Fruit fly (Drosophila melanogaster): ENCODE measurements around the gene Prx6a.
A peak's percentile ranks its signal among the peaks of the same experiment; 100 is the strongest.

Prx6a gene

dm6 chr2L:2855204-2855768 lies 22.7 kb downstream of the Prx6a start:
- TF ChIP-seq CG1620 (GFP tag; optimal IDR thresholded peaks at IDR 0.05), result no peak
- no peak for TF ChIP-seq cnc (optimal IDR thresholded peaks at IDR 0.05)
- no peak for TF ChIP-seq bab1 (GFP tag; optimal IDR thresholded peaks at IDR 0.05)
- TF ChIP-seq cic (GFP tag; optimal IDR thresholded peaks at IDR 0.05), result no peak
- TF ChIP-seq CG5204 (GFP tag; optimal IDR thresholded peaks at IDR 0.05), result no peak
- no peak for TF ChIP-seq Mnt (GFP tag; optimal IDR thresholded peaks at IDR 0.05)
- no peak for TF ChIP-seq Crg-1 (GFP tag; optimal IDR thresholded peaks at IDR 0.05)
- TF ChIP-seq Hr96 (GFP tag; optimal IDR thresholded peaks at IDR 0.05), result no peak
- no peak for TF ChIP-seq CG7101 (tag; optimal IDR thresholded peaks at IDR 0.05)
- no peak for TF ChIP-seq kay (GFP tag; ENCODE audit: borderline replicate concordance)
- TF ChIP-seq pad (GFP tag; optimal IDR thresholded peaks at IDR 0.05), result no peak
- TF ChIP-seq CG7045 (GFP tag; optimal IDR thresholded peaks at IDR 0.05), result no peak
- TF ChIP-seq tj (GFP tag; optimal IDR thresholded peaks at IDR 0.05), result no peak
- no peak for TF ChIP-seq CG11617 (GFP tag; optimal IDR thresholded peaks at IDR 0.05)
- no peak for TF ChIP-seq toe (GFP tag; optimal IDR thresholded peaks at IDR 0.05)
- no peak for TF ChIP-seq ovo (GFP tag; optimal IDR thresholded peaks at IDR 0.05)
- TF ChIP-seq CG12768 (GFP tag; optimal IDR thresholded peaks at IDR 0.05), result no peak
- TF ChIP-seq Clk (GFP tag; optimal IDR thresholded peaks at IDR 0.05), result no peak

- TF ChIP-seq CG11617 (GFP tag; optimal IDR thresholded peaks at IDR 0.05) (no peak), ovo (GFP tag; optimal IDR thresholded peaks at IDR 0.05) (no peak), CG5204 (GFP tag; optimal IDR thresholded peaks at IDR 0.05) (no peak), bab1 (GFP tag; optimal IDR thresholded peaks at IDR 0.05) (no peak), cic (GFP tag; optimal IDR thresholded peaks at IDR 0.05) (no peak), toe (GFP tag; optimal IDR thresholded peaks at IDR 0.05) (no peak), CG12768 (GFP tag; optimal IDR thresholded peaks at IDR 0.05) (peak; percentile 45), kay (GFP tag; ENCODE audit: borderline replicate concordance) (no peak), CG7101 (tag; optimal IDR thresholded peaks at IDR 0.05) (no peak)
These were observed 26.4 kb downstream of the Prx6a start for dm6 chr2L:2851589-2851988.

- TF ChIP-seq Crg-1 (GFP tag; optimal IDR thresholded peaks at IDR 0.05) (no peak), CG7101 (tag; optimal IDR thresholded peaks at IDR 0.05) (no peak), cic (GFP tag; optimal IDR thresholded peaks at IDR 0.05) (no peak), cnc (optimal IDR thresholded peaks at IDR 0.05) (no peak), toe (GFP tag; optimal IDR thresholded peaks at IDR 0.05) (no peak), CG7045 (GFP tag; optimal IDR thresholded peaks at IDR 0.05) (no peak), Hr96 (GFP tag; optimal IDR thresholded peaks at IDR 0.05) (no peak), ovo (GFP tag; optimal IDR thresholded peaks at IDR 0.05) (no peak), kay (GFP tag; ENCODE audit: borderline replicate concordance) (no peak), bab1 (GFP tag; optimal IDR thresholded peaks at IDR 0.05) (no peak), Clk (GFP tag; optimal IDR thresholded peaks at IDR 0.05) (no peak), CG12768 (GFP tag; optimal IDR thresholded peaks at IDR 0.05) (no peak), pad (GFP tag; optimal IDR thresholded peaks at IDR 0.05) (no peak), Mnt (GFP tag; optimal IDR thresholded peaks at IDR 0.05) (no peak), CG14711 (tag; optimal IDR thresholded peaks at IDR 0.05) (no peak), CG33017 (tag; optimal IDR thresholded peaks at IDR 0.05) (no peak), CG5204 (GFP tag; optimal IDR thresholded peaks at IDR 0.05) (no peak)
These were observed 30.8 kb downstream of the Prx6a start, which contains the start of the genes CG3117 and CG2983 for dm6 chr2L:2847112-2847682. Gene CG3117 (minus strand): TSS chr2L:2847212. Gene CG2983 (plus strand): TSS chr2L:2847632.

DNA sequence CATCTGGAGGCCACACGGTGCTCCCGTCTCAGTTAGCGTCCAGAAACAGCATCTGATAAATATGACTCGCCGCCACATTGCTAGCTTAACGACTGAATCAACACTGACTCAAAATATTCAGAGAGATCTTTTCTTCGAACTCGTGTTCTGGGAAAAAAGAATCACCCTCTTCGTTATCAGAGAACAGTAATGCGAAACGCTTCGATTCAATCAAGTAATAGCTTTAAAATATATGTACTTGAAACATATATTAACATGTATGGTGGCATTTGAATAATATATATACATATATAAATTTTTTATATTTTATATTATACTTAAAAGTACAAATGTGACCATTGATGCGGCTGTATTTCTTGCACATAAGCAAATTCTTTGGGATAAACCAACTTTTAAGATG lies 32.4 kb downstream of the Prx6a start, which contains the start of gene CG18557:
CG18557 (minus strand) TSS at position 101 of the 400 bp plus-strand sequence.
- no peak for TF ChIP-seq Mnt (GFP tag; optimal IDR thresholded peaks at IDR 0.05)
- TF ChIP-seq CG14711 (tag; optimal IDR thresholded peaks at IDR 0.05), result no peak
- TF ChIP-seq kay (GFP tag; ENCODE audit: borderline replicate concordance), result peak; percentile 55

DNA sequence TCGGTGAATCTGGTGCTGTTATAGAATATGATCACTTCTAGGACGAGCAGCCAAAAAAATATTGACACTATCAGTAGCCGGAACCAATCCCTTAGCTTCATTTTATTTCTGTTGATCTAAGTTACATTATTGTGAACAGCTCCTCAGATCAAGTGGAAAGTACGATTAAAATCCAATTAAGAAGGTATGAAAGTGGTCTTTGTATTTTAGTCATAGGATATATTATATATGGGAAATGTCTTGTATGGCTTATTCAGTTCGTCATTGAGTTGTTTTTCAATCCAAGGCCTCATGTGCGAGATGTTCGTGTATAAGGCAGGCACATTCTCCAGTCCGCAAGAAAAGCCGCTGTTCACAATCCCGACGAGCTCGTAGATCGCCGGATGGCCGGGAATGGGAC lies 33.6 kb downstream of the Prx6a start, which contains the start of gene CG18558:
CG18558 (minus strand) TSS at position 101 of the 400 bp plus-strand sequence.
- no peak for TF ChIP-seq pad (GFP tag; optimal IDR thresholded peaks at IDR 0.05)

- TF ChIP-seq Crg-1 (GFP tag; optimal IDR thresholded peaks at IDR 0.05) (no peak), kay (GFP tag; ENCODE audit: borderline replicate concordance) (no peak), bab1 (GFP tag; optimal IDR thresholded peaks at IDR 0.05) (no peak), CG11617 (GFP tag; optimal IDR thresholded peaks at IDR 0.05) (no peak), cic (GFP tag; optimal IDR thresholded peaks at IDR 0.05) (no peak), pad (GFP tag; optimal IDR thresholded peaks at IDR 0.05) (no peak), Hr96 (GFP tag; optimal IDR thresholded peaks at IDR 0.05) (no peak), tj (GFP tag; optimal IDR thresholded peaks at IDR 0.05) (no peak), cnc (optimal IDR thresholded peaks at IDR 0.05) (no peak), Clk (GFP tag; optimal IDR thresholded peaks at IDR 0.05) (no peak)
These were observed 37.7 kb downstream of the Prx6a start for dm6 chr2L:2840311-2840710.

DNA sequence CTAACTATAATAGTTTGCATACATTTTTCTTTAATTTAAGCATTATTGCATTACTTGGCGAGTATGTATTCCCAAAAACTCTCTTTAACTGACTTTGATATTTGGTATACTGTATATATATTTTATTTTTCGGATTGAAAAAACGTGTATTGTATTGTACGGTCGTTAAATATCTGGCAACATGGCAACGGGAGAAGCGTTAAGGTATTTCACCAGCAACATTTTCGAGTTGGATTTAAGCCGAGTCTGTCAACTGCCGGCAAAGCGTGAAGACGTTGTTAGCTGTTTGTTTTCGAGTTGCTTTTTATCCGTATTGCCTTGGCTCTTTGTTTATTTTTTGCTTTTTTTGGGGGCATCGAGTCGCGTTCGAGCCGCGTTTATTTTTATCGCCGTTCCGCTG lies 38.2 kb downstream of the Prx6a start, which contains the start of gene CG2975:
CG2975 (plus strand) TSS at position 275 of the 400 bp plus-strand sequence.
- TF ChIP-seq CG14711 (tag; optimal IDR thresholded peaks at IDR 0.05) (no peak), CG1620 (GFP tag; optimal IDR thresholded peaks at IDR 0.05) (no peak), kay (GFP tag; ENCODE audit: borderline replicate concordance) (no peak), CG7045 (GFP tag; optimal IDR thresholded peaks at IDR 0.05) (no peak), Clk (GFP tag; optimal IDR thresholded peaks at IDR 0.05) (no peak), cic (GFP tag; optimal IDR thresholded peaks at IDR 0.05) (no peak), CG33017 (tag; optimal IDR thresholded peaks at IDR 0.05) (no peak), cnc (optimal IDR thresholded peaks at IDR 0.05) (no peak), pad (GFP tag; optimal IDR thresholded peaks at IDR 0.05) (no peak)
